Fruit fly (Drosophila melanogaster): ENCODE measurements around the gene homer.

DNA sequence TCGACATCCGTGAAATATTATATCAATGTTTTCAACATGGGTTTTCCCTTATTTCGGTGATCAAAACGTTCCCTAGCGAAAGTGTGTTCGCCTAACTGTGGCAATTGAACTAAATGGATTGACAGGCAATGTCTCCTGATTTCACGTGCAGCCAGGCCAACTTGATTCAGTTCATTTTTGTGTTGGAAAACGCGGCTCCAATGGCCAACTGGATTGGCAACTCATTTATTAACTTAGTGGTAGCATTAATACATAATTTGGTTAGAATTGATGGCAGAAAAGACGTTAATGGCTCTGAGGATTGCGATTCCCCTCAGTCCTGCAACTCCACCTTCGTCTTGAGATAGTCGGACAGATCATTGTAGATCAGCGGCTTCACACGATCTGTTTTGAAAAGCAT, 36.5 kb downstream of the homer start, which contains the start of gene CG11327:
- TF ChIP-seq Dll (optimal IDR thresholded peaks at IDR 0.05) (no peak), CG8478 (optimal IDR thresholded peaks at IDR 0.05) (no peak), psq (optimal IDR thresholded peaks at IDR 0.05) (no peak), pan (optimal IDR thresholded peaks at IDR 0.05) (no peak), usp (GFP tag; optimal IDR thresholded peaks at IDR 0.05) (no peak), EcR (GFP tag; optimal IDR thresholded peaks at IDR 0.05) (no peak)
